Fruit fly (Drosophila melanogaster): ENCODE data around the gene mbo.

Gene mbo

DNA sequence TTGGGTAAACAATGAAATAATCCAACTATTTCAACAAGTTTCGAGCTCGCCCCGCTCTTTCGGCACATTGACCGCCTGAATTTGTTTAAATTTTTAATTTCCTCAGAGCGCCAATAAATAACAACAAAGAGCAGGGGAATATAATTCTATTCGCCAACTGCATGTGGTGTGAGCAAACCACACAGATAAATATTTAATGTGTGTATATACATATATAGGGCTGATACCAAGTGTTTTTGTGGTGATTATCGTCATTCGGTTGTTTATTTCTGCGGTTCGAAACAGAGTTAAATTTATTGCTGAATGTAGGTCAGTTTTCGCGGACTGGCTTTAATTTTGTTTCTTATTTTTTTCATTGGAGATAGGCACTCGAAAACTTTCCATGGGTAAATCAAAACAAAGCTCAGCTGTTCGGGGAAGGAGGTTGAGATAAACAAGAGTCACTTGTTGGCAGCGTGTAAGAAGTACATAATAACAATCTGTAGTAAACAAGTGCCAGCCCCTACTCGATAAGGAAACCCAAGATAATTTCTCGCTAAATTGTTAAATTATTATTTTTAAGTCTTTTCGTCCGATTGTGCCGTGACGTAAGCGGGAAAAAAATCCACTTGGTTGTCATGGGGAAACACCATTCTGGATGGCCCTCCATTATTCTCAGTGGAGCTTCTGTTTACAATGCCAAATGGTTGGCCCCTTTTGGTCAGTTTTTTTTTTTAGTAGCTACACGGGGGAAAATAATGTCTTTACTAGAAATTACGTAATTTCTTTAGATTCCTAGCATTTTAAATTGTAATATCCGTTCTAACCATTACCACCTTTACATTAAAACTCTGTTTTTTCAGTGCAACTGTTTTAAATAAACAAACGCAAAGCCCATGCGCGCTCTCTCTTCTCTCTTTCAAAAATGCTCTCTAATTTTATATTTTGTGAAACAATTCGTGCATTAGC, 39.0 kb upstream of the mbo start (continued):
- TF ChIP-seq CG10654 (GFP tag; optimal IDR thresholded peaks at IDR 0.05): peak; percentile 50
- TF ChIP-seq CG4854 (GFP tag; optimal IDR thresholded peaks at IDR 0.05): peak; percentile 10
- TF ChIP-seq CG12769 (tag; optimal IDR thresholded peaks at IDR 0.05): no peak
- TF ChIP-seq hth (optimal IDR thresholded peaks at IDR 0.05): no peak
- TF ChIP-seq CG8944 (GFP tag; optimal IDR thresholded peaks at IDR 0.05): peak; percentile 39
- TF ChIP-seq NC2α (GFP tag; optimal IDR thresholded peaks at IDR 0.05): peak; percentile 41
- peak; percentile 25 to 57 for TF ChIP-seq dpn (GFP tag; optimal IDR thresholded peaks at IDR 0.05)
- no peak for TF ChIP-seq CG13296 (GFP tag; optimal IDR thresholded peaks at IDR 0.05)
- peak; percentile 42 for TF ChIP-seq unpg (GFP tag; optimal IDR thresholded peaks at IDR 0.05)
- peak; percentile 41 for TF ChIP-seq fd3F (GFP tag; optimal IDR thresholded peaks at IDR 0.05)
- TF ChIP-seq Adf1 (GFP tag; IDR thresholded peaks at IDR 0.05): peak; percentile 24; the same call in 1 of the 2 replicates
- no peak for TF ChIP-seq schlank (tag; optimal IDR thresholded peaks at IDR 0.05)
- TF ChIP-seq CG2875 (GFP tag; optimal IDR thresholded peaks at IDR 0.05): peak; percentile 27
- TF ChIP-seq ara (GFP tag; IDR thresholded peaks at IDR 0.05): 0 out of 2 replicates have a peak, but pooled peaks have one; percentile 19
- no peak for TF ChIP-seq CG2129 (GFP tag; IDR thresholded peaks at IDR 0.05; ENCODE audit: partially characterized antibody)
- TF ChIP-seq CG16815 (GFP tag; optimal IDR thresholded peaks at IDR 0.05): no peak
- TF ChIP-seq CG10366 (GFP tag; IDR thresholded peaks at IDR 0.05): peak; percentile 53; the same call in 1 of the 2 replicates
- TF ChIP-seq gcm (GFP tag; optimal IDR thresholded peaks at IDR 0.05): peak; percentile 27
- no peak for TF ChIP-seq CG10565 (GFP tag; optimal IDR thresholded peaks at IDR 0.05)
- no peak for TF ChIP-seq Lhr (GFP tag; optimal IDR thresholded peaks at IDR 0.05)
- no peak for TF ChIP-seq Poxn (GFP tag; IDR thresholded peaks at IDR 0.05)
- no peak for TF ChIP-seq vnd (GFP tag; IDR thresholded peaks at IDR 0.05; ENCODE audit: partially characterized antibody)
- TF ChIP-seq trem (tag; optimal IDR thresholded peaks at IDR 0.05): no peak
- TF ChIP-seq CG9727 (GFP tag; optimal IDR thresholded peaks at IDR 0.05): peak; percentile 35
- TF ChIP-seq eve (GFP tag; optimal IDR thresholded peaks at IDR 0.05): no peak
- peak; percentile 8 for TF ChIP-seq jing (GFP tag; optimal IDR thresholded peaks at IDR 0.05)
- peak; percentile 9 for TF ChIP-seq org-1 (GFP tag; optimal IDR thresholded peaks at IDR 0.05)
- TF ChIP-seq CG42726 (GFP tag; IDR thresholded peaks at IDR 0.05; ENCODE audit: partially characterized antibody): no peak
- TF ChIP-seq crol (GFP tag; IDR thresholded peaks at IDR 0.05): no peak
- peak; percentile 6 for TF ChIP-seq Fer2 (tag; optimal IDR thresholded peaks at IDR 0.05)
- TF ChIP-seq CG7357 (GFP tag; IDR thresholded peaks at IDR 0.05): no peak; the same call in 2 of the 3 replicates
- peak; percentile 51 for TF ChIP-seq gro (GFP tag; optimal IDR thresholded peaks at IDR 0.05)
- peak; percentile 59 for TF ChIP-seq CG12391 (tag; optimal IDR thresholded peaks at IDR 0.05)
- TF ChIP-seq zen (tag; optimal IDR thresholded peaks at IDR 0.05): no peak
- no peak for TF ChIP-seq Dp (GFP tag; optimal IDR thresholded peaks at IDR 0.05)
- TF ChIP-seq chm (GFP tag; IDR thresholded peaks at IDR 0.05): no peak; the same call in 1 of the 2 replicates
- TF ChIP-seq Hr39 (optimal IDR thresholded peaks at IDR 0.05): no peak
- TF ChIP-seq vvl (GFP tag; IDR thresholded peaks at IDR 0.05): peak; percentile 74
- TF ChIP-seq H15 (GFP tag; IDR thresholded peaks at IDR 0.05): peak; percentile 60; the same call in 1 of the 3 replicates
- TF ChIP-seq sim (GFP tag; IDR thresholded peaks at IDR 0.05): no peak
- TF ChIP-seq danr (GFP tag; IDR thresholded peaks at IDR 0.05): no peak
- no peak for TF ChIP-seq nerfin-1 (tag; optimal IDR thresholded peaks at IDR 0.05)
- TF ChIP-seq lab (GFP tag; optimal IDR thresholded peaks at IDR 0.05): peak; percentile 81
- no peak for TF ChIP-seq CG7271 (tag; optimal IDR thresholded peaks at IDR 0.05)
- peak; percentile 53 for TF ChIP-seq Oli (tag; optimal IDR thresholded peaks at IDR 0.05)
- no peak for TF ChIP-seq YL-1 (GFP tag; optimal IDR thresholded peaks at IDR 0.05)
- TF ChIP-seq Abd-B (GFP tag; optimal IDR thresholded peaks at IDR 0.05): no peak
- TF ChIP-seq CG3163 (GFP tag; optimal IDR thresholded peaks at IDR 0.05): peak; percentile 27
